Worm (Caenorhabditis elegans): ENCODE results near the gene C35D10.10.

The C35D10.10 gene

ce11 chrIII:4905405-4905804 lies 43.8 kb upstream of the C35D10.10 start, which contains the start of gene F26F4.8:
F26F4.8 (minus strand) TSS chrIII:4905473.
- TF ChIP-seq C34F6.9 (tag; optimal IDR thresholded peaks at IDR 0.05) (peak; percentile 55), unc-55 (GFP tag; optimal IDR thresholded peaks at IDR 0.05) (peak; percentile 21), blmp-1 (tag; optimal IDR thresholded peaks at IDR 0.05; ENCODE audit: insufficient read depth) (no peak), nhr-12 (tag; optimal IDR thresholded peaks at IDR 0.05) (no peak), snpc-4 (tag; optimal IDR thresholded peaks at IDR 0.05) (no peak), F13H6.1 (tag; optimal IDR thresholded peaks at IDR 0.05) (peak; percentile 28), R02D3.7 (tag; optimal IDR thresholded peaks at IDR 0.05) (no peak), nhr-129 (tag; optimal IDR thresholded peaks at IDR 0.05) (peak; percentile 16), fos-1 (tag; optimal IDR thresholded peaks at IDR 0.05) (peak; percentile 36), gmeb-1 (tag; optimal IDR thresholded peaks at IDR 0.05) (peak; percentile 17), nhr-237 (tag; optimal IDR thresholded peaks at IDR 0.05) (no peak), lsy-2 (tag; optimal IDR thresholded peaks at IDR 0.05) (peak in 1 of 2 experiments; percentile 41), peb-1 (tag; optimal IDR thresholded peaks at IDR 0.05) (no peak)

ce11 chrIII:4903784-4904183 lies 42.2 kb upstream of the C35D10.10 start, which contains the start of gene kbp-2:
kbp-2 (minus strand) TSS chrIII:4903884.
- no peak for TF ChIP-seq mab-5 (tag; optimal IDR thresholded peaks at IDR 0.05)
- no peak for TF ChIP-seq unc-55 (GFP tag; optimal IDR thresholded peaks at IDR 0.05)
- TF ChIP-seq elt-1 (tag; optimal IDR thresholded peaks at IDR 0.05), result no peak
- no peak for TF ChIP-seq ceh-82 (tag; optimal IDR thresholded peaks at IDR 0.05)
- TF ChIP-seq nhr-11 (tag; optimal IDR thresholded peaks at IDR 0.05), result no peak
- TF ChIP-seq nhr-21 (tag; optimal IDR thresholded peaks at IDR 0.05), result no peak
- TF ChIP-seq sem-4 (tag; optimal IDR thresholded peaks at IDR 0.05), result no peak
- TF ChIP-seq alr-1 (tag; optimal IDR thresholded peaks at IDR 0.05), result no peak
- no peak for TF ChIP-seq nhr-12 (tag; optimal IDR thresholded peaks at IDR 0.05)
- no peak for TF ChIP-seq ama-1 (optimal IDR thresholded peaks at IDR 0.05)

- TF ChIP-seq fos-1 (tag; optimal IDR thresholded peaks at IDR 0.05), result peak; percentile 28
- TF ChIP-seq Y55F3AM.14 (GFP tag; optimal IDR thresholded peaks at IDR 0.05), result no peak
These were observed 38.7 kb upstream of the C35D10.10 start, which contains the start of gene tag-340 for ce11 chrIII:4900260-4900659. tag-340 (plus strand) TSS chrIII:4900508.

- TF ChIP-seq Y55F3AM.14 (GFP tag; optimal IDR thresholded peaks at IDR 0.05) (peak; percentile 99), ztf-4 (tag; optimal IDR thresholded peaks at IDR 0.05) (peak; percentile 99), mdl-1 (tag; optimal IDR thresholded peaks at IDR 0.05) (peak; percentile 94 to 99), F13H6.1 (tag; optimal IDR thresholded peaks at IDR 0.05) (peak; percentile 100), blmp-1 (tag; optimal IDR thresholded peaks at IDR 0.05; ENCODE audit: insufficient read depth) (peak; percentile 99), sma-3 (GFP tag; optimal IDR thresholded peaks at IDR 0.05) (peak; percentile 100), skn-1 (tag; optimal IDR thresholded peaks at IDR 0.05) (peak; percentile 41), mbf-1 (tag; optimal IDR thresholded peaks at IDR 0.05) (no peak), aly-2 (tag; optimal IDR thresholded peaks at IDR 0.05) (no peak), sma-9 (GFP tag; optimal IDR thresholded peaks at IDR 0.05) (peak; percentile 99), sma-9 (tag; optimal IDR thresholded peaks at IDR 0.05) (no peak), nhr-237 (tag; optimal IDR thresholded peaks at IDR 0.05) (peak; percentile 87), sem-4 (tag; optimal IDR thresholded peaks at IDR 0.05) (peak; percentile 99), nhr-23 (tag; optimal IDR thresholded peaks at IDR 0.05) (no peak), nhr-21 (tag; optimal IDR thresholded peaks at IDR 0.05) (peak; percentile 99), nhr-6 (tag; optimal IDR thresholded peaks at IDR 0.05) (peak; percentile 97), ztf-1 (GFP tag; conservative IDR thresholded peaks at IDR 0.05) (0 out of 2 replicates have a peak, but pooled peaks have one; percentile 58), unc-39 (tag; optimal IDR thresholded peaks at IDR 0.05) (no peak), nhr-25 (tag; optimal IDR thresholded peaks at IDR 0.05) (peak; percentile 99), unc-55 (GFP tag; optimal IDR thresholded peaks at IDR 0.05) (peak; percentile 99), nhr-11 (tag; optimal IDR thresholded peaks at IDR 0.05) (no peak), unc-62 (GFP tag; optimal IDR thresholded peaks at IDR 0.05) (peak; percentile 95), nhr-77 (tag; optimal IDR thresholded peaks at IDR 0.05) (peak; percentile 89), nhr-129 (tag; optimal IDR thresholded peaks at IDR 0.05) (peak; percentile 99), mab-5 (tag; optimal IDR thresholded peaks at IDR 0.05) (peak; percentile 96), lin-11 (tag; optimal IDR thresholded peaks at IDR 0.05) (peak; percentile 99), elt-3 (tag; optimal IDR thresholded peaks at IDR 0.05) (no peak), elt-1 (tag; optimal IDR thresholded peaks at IDR 0.05) (peak; percentile 19), snpc-4 (tag; optimal IDR thresholded peaks at IDR 0.05) (peak; percentile 89), peb-1 (tag; optimal IDR thresholded peaks at IDR 0.05) (peak; percentile 41), egl-27 (tag; optimal IDR thresholded peaks at IDR 0.05) (peak; percentile 98), zag-1 (tag; optimal IDR thresholded peaks at IDR 0.05) (peak; percentile 98), C34F6.9 (tag; optimal IDR thresholded peaks at IDR 0.05) (peak; percentile 99), alr-1 (tag; optimal IDR thresholded peaks at IDR 0.05) (peak; percentile 67), dmd-4 (tag; optimal IDR thresholded peaks at IDR 0.05) (peak; percentile 68), ceh-16 (tag; optimal IDR thresholded peaks at IDR 0.05) (peak; percentile 99), nhr-12 (tag; optimal IDR thresholded peaks at IDR 0.05) (peak; percentile 65), ztf-11 (tag; optimal IDR thresholded peaks at IDR 0.05) (no peak), lin-13 (GFP tag; optimal IDR thresholded peaks at IDR 0.05) (peak; percentile 98), lsy-2 (tag; optimal IDR thresholded peaks at IDR 0.05) (peak; percentile 94 to 97), R02D3.7 (tag; optimal IDR thresholded peaks at IDR 0.05) (peak; percentile 69)
These were observed 38.1 kb upstream of the C35D10.10 start for ce11 chrIII:4899728-4900127.

Data from whole organism, L2 larva.